Fruit fly (Drosophila melanogaster) whole organism, embryonic: Measurements from ENCODE around the gene CG33306.
A peak's percentile ranks its signal among the peaks of the same experiment; 100 is the strongest.

Source experiments
- Abd-B ChIP-seq: fragments of 200-800 bp; sonication (Bioruptor generic); optimal IDR thresholded peaks from 2 replicates; lab custom pipeline; 2018; ENCODE audit warnings: missing biosample characterization, mild to moderate bottlenecking, missing genetic modification characterization, moderate library complexity
- Aef1 ChIP-seq: fragments of 200-800 bp; sonication (Bioruptor generic); IDR thresholded peaks from 3 replicates; pipeline ENCODE4 v1.3.6; 2022; ENCODE audit warnings: missing biosample characterization, missing genetic modification characterization
- CG11504 ChIP-seq: fragments of 200-800 bp; sonication (Bioruptor generic); optimal IDR thresholded peaks from 3 replicates; lab custom pipeline; 2019; ENCODE audit warnings: missing biosample characterization, mild to moderate bottlenecking, missing genetic modification characterization, moderate library complexity
- CG12299 ChIP-seq: fragments of 200-800 bp; sonication (Bioruptor generic); optimal IDR thresholded peaks from 2 replicates; lab custom pipeline; 2018; ENCODE audit warnings: missing biosample characterization, mild to moderate bottlenecking, missing genetic modification characterization
- CG17385 ChIP-seq: fragments of 200-800 bp; sonication (Bioruptor generic); optimal IDR thresholded peaks from 3 replicates; lab custom pipeline; 2018; ENCODE audit warnings: missing biosample characterization, mild to moderate bottlenecking, missing genetic modification characterization
- CG17912 ChIP-seq: fragments of 200-800 bp; sonication (Bioruptor generic); optimal IDR thresholded peaks from 2 replicates; lab custom pipeline; 2018; ENCODE audit warnings: missing biosample characterization, mild to moderate bottlenecking, missing genetic modification characterization
- CG18764 ChIP-seq: fragments of 200-800 bp; sonication (Bioruptor generic); optimal IDR thresholded peaks from 3 replicates; lab custom pipeline; 2016; ENCODE audit warnings: missing biosample characterization, missing genetic modification characterization
- CG2116 ChIP-seq: fragments of 200-800 bp; sonication (Bioruptor generic); optimal IDR thresholded peaks from 3 replicates; lab custom pipeline; 2018; ENCODE audit warnings: missing biosample characterization, mild to moderate bottlenecking, missing genetic modification characterization
- CG43689 ChIP-seq: fragments of 200-800 bp; sonication (Bioruptor generic); IDR thresholded peaks from 2 replicates; pipeline ENCODE4 v1.3.6; 2022; ENCODE audit warnings: missing biosample characterization, missing genetic modification characterization
- CG7556 ChIP-seq: fragments of 200-800 bp; sonication (Bioruptor generic); optimal IDR thresholded peaks from 2 replicates; lab custom pipeline; 2017; ENCODE audit warnings: missing biosample characterization, mild to moderate bottlenecking, missing genetic modification characterization
- CG8281 ChIP-seq: fragments of 200-800 bp; sonication (Bioruptor generic); optimal IDR thresholded peaks from 2 replicates; lab custom pipeline; 2018; ENCODE audit warnings: missing biosample characterization, mild to moderate bottlenecking, missing genetic modification characterization, moderate library complexity
- CTCF ChIP-seq: fragments of 200-800 bp; sonication (Bioruptor generic); optimal IDR thresholded peaks from 2 replicates; lab custom pipeline; 2017; ENCODE audit warnings: missing biosample characterization, mild to moderate bottlenecking, missing genetic modification characterization, moderate library complexity
- Dip2 ChIP-seq: fragments of 200-800 bp; sonication (Bioruptor generic); IDR thresholded peaks from 2 replicates; pipeline ENCODE4 v1.3.6; 2022; ENCODE audit warnings: missing biosample characterization, missing genetic modification characterization
- Dip3 ChIP-seq: fragments of 200-800 bp; sonication (Bioruptor generic); optimal IDR thresholded peaks from 3 replicates; lab custom pipeline; 2016; ENCODE audit warnings: missing biosample characterization, missing genetic modification characterization
- Dll ChIP-seq: fragments of 200-800 bp; sonication (Bioruptor generic); IDR thresholded peaks from 4 replicates; pipeline ENCODE4 v1.3.6; 2022; ENCODE audit warnings: missing biosample characterization, missing genetic modification characterization; ENCODE audit not compliant: partially characterized antibody
- Fer3 ChIP-seq: fragments of 200-800 bp; sonication (Bioruptor generic); optimal IDR thresholded peaks from 2 replicates; lab custom pipeline; 2018; ENCODE audit warnings: missing biosample characterization, mild to moderate bottlenecking, missing genetic modification characterization, moderate library complexity
- HLH3B ChIP-seq: fragments of 200-800 bp; sonication (Bioruptor generic); IDR thresholded peaks from 2 replicates; pipeline ENCODE4 v1.3.6; 2022; ENCODE audit warnings: missing biosample characterization, missing genetic modification characterization
- HLH54F ChIP-seq: fragments of 200-800 bp; sonication (Bioruptor generic); optimal IDR thresholded peaks from 3 replicates; lab custom pipeline; 2016; ENCODE audit warnings: missing biosample characterization, missing genetic modification characterization
- MTF-1 ChIP-seq: fragments of 200-800 bp; sonication (Bioruptor generic); optimal IDR thresholded peaks from 2 replicates; lab custom pipeline; 2018; ENCODE audit warnings: missing biosample characterization, mild to moderate bottlenecking, missing genetic modification characterization, borderline replicate concordance
- Med ChIP-seq: fragments of 200-800 bp; sonication (Bioruptor generic); peaks from one replicate; lab custom pipeline; 2016; ENCODE audit warnings: missing biosample characterization, missing genetic modification characterization, mild to moderate bottlenecking, inconsistent platforms, moderate library complexity
- Opbp ChIP-seq: fragments of 200-800 bp; sonication (Bioruptor generic); IDR thresholded peaks from 3 replicates; pipeline ENCODE4 v1.3.6; 2022; ENCODE audit warnings: missing biosample characterization, missing genetic modification characterization; ENCODE audit not compliant: partially characterized antibody
- Pdp1 ChIP-seq, 2 experiments: fragments of 200-800 bp; sonication (Bioruptor generic); optimal IDR thresholded peaks; 3 replicates each; lab custom pipeline; 2016; ENCODE audit warnings: missing biosample characterization in 2 of 2, missing genetic modification characterization in 2 of 2, mild to moderate bottlenecking in 1 of 2, moderate library complexity in 1 of 2
- Ravus ChIP-seq: fragments of 200-800 bp; sonication (Bioruptor generic); IDR thresholded peaks from 2 replicates; pipeline ENCODE4 v1.3.6; 2022; ENCODE audit warnings: missing biosample characterization, missing genetic modification characterization
- az2 ChIP-seq: fragments of 200-800 bp; sonication (Bioruptor generic); optimal IDR thresholded peaks from 3 replicates; lab custom pipeline; 2016; ENCODE audit warnings: missing biosample characterization, missing genetic modification characterization
- br ChIP-seq: fragments of >200 bp; optimal IDR thresholded peaks from 2 replicates; lab custom pipeline; 2017
- chinmo ChIP-seq: fragments of 200-800 bp; sonication (Bioruptor generic); IDR thresholded peaks from 4 replicates; pipeline ENCODE4 v1.3.6; 2022; ENCODE audit warnings: missing biosample characterization, missing genetic modification characterization; ENCODE audit not compliant: partially characterized antibody
- corto ChIP-seq: fragments of 200-800 bp; sonication (Bioruptor generic); optimal IDR thresholded peaks from 2 replicates; lab custom pipeline; 2016; ENCODE audit warnings: missing biosample characterization, mild to moderate bottlenecking, missing genetic modification characterization, moderate library complexity
- cwo ChIP-seq: fragments of 200-800 bp; sonication (Bioruptor generic); optimal IDR thresholded peaks from 3 replicates; lab custom pipeline; 2017; ENCODE audit warnings: missing biosample characterization, missing genetic modification characterization, mild to moderate bottlenecking, moderate library complexity, missing genetic modification reagents
- exex ChIP-seq: fragments of 200-800 bp; sonication (Bioruptor generic); optimal IDR thresholded peaks from 4 replicates; lab custom pipeline; 2018; ENCODE audit warnings: missing biosample characterization, mild to moderate bottlenecking, missing genetic modification characterization, moderate library complexity
- eyg ChIP-seq: fragments of 200-800 bp; sonication (Bioruptor generic); optimal IDR thresholded peaks from 3 replicates; lab custom pipeline; 2016; ENCODE audit warnings: missing biosample characterization, missing genetic modification characterization
- gce ChIP-seq: fragments of 200-800 bp; sonication (Bioruptor generic); IDR thresholded peaks from 3 replicates; pipeline ENCODE4 v1.3.6; 2022; ENCODE audit warnings: missing biosample characterization, missing genetic modification characterization
- grn ChIP-seq: fragments of 200-800 bp; sonication (Bioruptor generic); optimal IDR thresholded peaks from 3 replicates; lab custom pipeline; 2017; ENCODE audit warnings: missing biosample characterization, missing genetic modification characterization
- hb ChIP-seq: fragments of 200-800 bp; sonication (Bioruptor generic); IDR thresholded peaks from 3 replicates; pipeline ENCODE4 v1.3.6; 2022; ENCODE audit warnings: missing biosample characterization, missing genetic modification characterization; ENCODE audit not compliant: partially characterized antibody
- oc ChIP-seq: fragments of 200-800 bp; sonication (Bioruptor generic); optimal IDR thresholded peaks from 2 replicates; lab custom pipeline; 2018; ENCODE audit warnings: missing biosample characterization, mild to moderate bottlenecking, missing genetic modification characterization, moderate library complexity
- onecut ChIP-seq: fragments of 200-800 bp; sonication (Bioruptor generic); IDR thresholded peaks from 2 replicates; pipeline ENCODE4 v1.3.6; 2022; ENCODE audit warnings: missing biosample characterization, missing genetic modification characterization
- phol ChIP-seq: fragments of 200-800 bp; sonication (Bioruptor generic); optimal IDR thresholded peaks from 3 replicates; lab custom pipeline; 2018; ENCODE audit warnings: missing biosample characterization, mild to moderate bottlenecking, missing genetic modification characterization, moderate library complexity
- run ChIP-seq: fragments of 200-800 bp; sonication (Bioruptor generic); optimal IDR thresholded peaks from 3 replicates; lab custom pipeline; 2018; ENCODE audit warnings: missing biosample characterization, mild to moderate bottlenecking, missing genetic modification characterization
- sc ChIP-seq, 3 experiments: fragments of >200 bp in 2 of 3; fragments of 200-800 bp in 1 of 3; sonication (Bioruptor generic) in 1 of 3; optimal IDR thresholded peaks; 2 replicates in 2 of 3; 3 replicates in 1 of 3; lab custom pipeline; 2017; ENCODE audit warnings: mild to moderate bottlenecking in 1 of 3, missing biosample characterization in 1 of 3, missing genetic modification characterization in 1 of 3, missing genetic modification reagents in 1 of 3
- sens ChIP-seq: fragments of 200-800 bp; sonication (Bioruptor generic); peaks from one replicate; lab custom pipeline; 2016; ENCODE audit warnings: missing biosample characterization, missing genetic modification characterization
- shn ChIP-seq: fragments of 200-800 bp; sonication (Bioruptor generic); optimal IDR thresholded peaks from 3 replicates; lab custom pipeline; 2016; ENCODE audit warnings: missing biosample characterization, missing genetic modification characterization
- sug ChIP-seq: fragments of 200-800 bp; optimal IDR thresholded peaks from 2 replicates; lab custom pipeline; 2019; ENCODE audit warnings: missing biosample characterization, mild to moderate bottlenecking, missing genetic modification characterization, moderate library complexity
- tx ChIP-seq: fragments of 200-800 bp; sonication (Bioruptor generic); optimal IDR thresholded peaks from 2 replicates; lab custom pipeline; 2016; ENCODE audit warnings: missing biosample characterization, missing genetic modification characterization
- vvl ChIP-seq: fragments of 200-800 bp; sonication (Bioruptor generic); IDR thresholded peaks from 2 replicates; pipeline ENCODE4 v1.3.6; 2022; ENCODE audit warnings: missing biosample characterization, missing genetic modification characterization
- zen2 ChIP-seq: fragments of 200-800 bp; sonication (Bioruptor generic); IDR thresholded peaks from 3 replicates; pipeline ENCODE4 v1.3.6; 2022; ENCODE audit warnings: missing biosample characterization, missing genetic modification characterization; ENCODE audit not compliant: partially characterized antibody

CG33306 gene

DNA sequence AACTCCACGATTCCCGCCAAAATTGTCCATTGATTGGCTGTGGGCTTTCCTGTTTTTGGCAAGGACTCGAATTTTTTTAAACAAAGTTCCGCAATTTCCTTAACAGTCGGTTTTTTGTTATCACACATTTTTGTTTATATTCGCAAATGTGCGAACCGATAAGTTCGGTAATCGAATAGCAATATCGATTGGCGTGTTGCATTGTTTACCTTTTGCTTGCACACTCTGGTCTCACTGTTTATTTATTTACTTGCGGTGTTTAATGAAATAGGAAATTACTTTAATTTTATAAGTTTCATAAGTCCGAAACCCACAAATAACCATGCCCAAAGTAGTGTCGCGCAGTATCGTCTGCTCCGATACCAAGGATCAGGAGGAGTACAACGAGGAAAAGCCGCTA, 32.2 kb downstream of the CG33306 start, which contains the start of the genes Adat1 and CG16865 (continued):
- no peak for TF ChIP-seq CG8281
- no peak for TF ChIP-seq CTCF
- 0 out of 3 replicates have a peak, but pooled peaks have one; percentile 31 for TF ChIP-seq Opbp (GFP tag; lab: Robert Waterston, UW)
- TF ChIP-seq Dll (GFP tag; lab: Robert Waterston, UW): peak; percentile 72; the same call in 3 of the 4 replicates
- peak; percentile 34 for TF ChIP-seq phol (tag; lab: Kevin White, UChicago)
- TF ChIP-seq zen2 (GFP tag; lab: Robert Waterston, UW): peak; percentile 42; the same call in 1 of the 3 replicates

- peak; percentile 62 for TF ChIP-seq sens (GFP tag; lab: Kevin White, UChicago)
- no peak for TF ChIP-seq gce (GFP tag; lab: Robert Waterston, UW)
- TF ChIP-seq cwo (GFP tag; lab: Kevin White, UChicago): peak; percentile 2
Observed at dm6 chr2L:13807959-13808358, 35.6 kb downstream of the CG33306 start.

- no peak for TF ChIP-seq hb (GFP tag; lab: Robert Waterston, UW)
- no peak for TF ChIP-seq CG12299 (tag; lab: Kevin White, UChicago)
- TF ChIP-seq corto: no peak
- TF ChIP-seq tx (GFP tag; lab: Kevin White, UChicago): no peak
- no peak for TF ChIP-seq Abd-B (GFP tag; lab: Kevin White, UChicago)
- TF ChIP-seq CG7556 (GFP tag; lab: Kevin White, UChicago): no peak
- no peak for TF ChIP-seq Aef1
- no peak for TF ChIP-seq HLH3B
- TF ChIP-seq cwo (GFP tag; lab: Kevin White, UChicago): no peak
- TF ChIP-seq CG43689 (GFP tag; lab: Robert Waterston, UW): no peak
- no peak for TF ChIP-seq Ravus (GFP tag; lab: Robert Waterston, UW)
- peak; percentile 60 for TF ChIP-seq sens (GFP tag; lab: Kevin White, UChicago)
- no peak for TF ChIP-seq Fer3 (tag; lab: Kevin White, UChicago)
- TF ChIP-seq shn (GFP tag; lab: Kevin White, UChicago): no peak
- peak; percentile 36 for TF ChIP-seq Med
Observed at dm6 chr2L:13807097-13807496, 36.4 kb downstream of the CG33306 start.

dm6 chr2L:13805170-13805569, 38.4 kb downstream of the CG33306 start:
- TF ChIP-seq sug (peak; percentile 27), run (tag; lab: Kevin White, UChicago) (no peak), exex (tag; lab: Kevin White, UChicago) (peak; percentile 25), cwo (GFP tag; lab: Kevin White, UChicago) (peak; percentile 3), grn (peak; percentile 25)

dm6 chr2L:13804561-13805067, 38.9 kb downstream of the CG33306 start:
- TF ChIP-seq eyg (GFP tag; lab: Kevin White, UChicago) (no peak), CG18764 (no peak), Dip3 (no peak), chinmo (GFP tag; lab: Robert Waterston, UW) (peak; percentile 71; the same call in 2 of the 4 replicates), CG17385 (GFP tag; lab: Kevin White, UChicago) (no peak), oc (tag; lab: Kevin White, UChicago) (no peak), onecut (GFP tag; lab: Robert Waterston, UW) (peak; percentile 46; the same call in 1 of the 2 replicates), vvl (GFP tag; lab: Robert Waterston, UW) (peak; percentile 65), az2 (no peak), CG11504 (tag; lab: Kevin White, UChicago) (no peak), HLH54F (no peak), br (lab: Kevin White, UChicago) (no peak), MTF-1 (GFP tag; lab: Kevin White, UChicago) (no peak), CG17912 (no peak), Dip2 (GFP tag; lab: Robert Waterston, UW) (no peak), Pdp1 (GFP tag; optimal IDR thresholded peaks at IDR 0.05; lab: Kevin White, UChicago) (peak in 1 of 2 experiments; percentile 56), cwo (GFP tag; lab: Kevin White, UChicago) (peak; percentile 89), CG2116 (no peak), sc (optimal IDR thresholded peaks at IDR 0.05; lab: Kevin White, UChicago) (no peak), sc (GFP tag; optimal IDR thresholded peaks at IDR 0.05; lab: Kevin White, UChicago) (no peak)
